Fruit fly (Drosophila melanogaster): ENCODE measurements around the gene Or1a.
A peak's percentile ranks its signal among the peaks of the same experiment; 100 is the strongest.

The Or1a gene

DNA sequence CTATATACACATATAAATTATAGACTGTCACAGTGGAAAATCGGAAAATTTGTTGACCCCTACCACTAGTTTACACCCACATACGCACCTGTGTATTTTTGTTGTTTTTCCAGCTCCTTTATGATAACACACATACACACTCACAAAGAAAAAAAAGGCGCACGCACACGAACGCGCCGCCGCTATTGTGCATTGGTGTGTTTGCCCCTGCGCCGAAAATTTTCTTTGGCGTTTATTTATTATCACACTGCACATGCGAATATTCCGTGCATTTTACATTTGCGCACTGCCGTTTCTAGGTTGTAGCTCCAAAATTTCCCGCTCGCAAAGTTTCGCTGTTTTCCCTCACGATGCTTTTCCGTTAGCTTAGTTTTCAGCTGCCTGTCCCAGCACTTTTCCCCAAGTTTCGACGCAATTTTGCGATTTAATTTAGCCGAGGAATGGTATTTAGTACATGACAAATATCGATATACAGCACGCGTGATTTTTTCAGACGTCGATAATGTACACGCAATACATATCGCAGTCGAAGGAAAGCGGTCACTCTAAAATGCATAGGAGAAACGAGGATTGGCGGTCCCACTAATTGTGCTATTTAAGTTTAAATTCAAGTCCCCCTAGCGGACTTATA is 35.7 kb upstream of the Or1a start, which contains the start of the genes CG3777 and ewg (continued):
- no peak for TF ChIP-seq CG33557 (GFP tag; optimal IDR thresholded peaks at IDR 0.05)
- TF ChIP-seq sens (GFP tag) = peak; percentile 86
- TF ChIP-seq hkb (optimal IDR thresholded peaks at IDR 0.05) = no peak
- TF ChIP-seq hkb (GFP tag; IDR thresholded peaks at IDR 0.05) = no peak
- TF ChIP-seq fd102C (GFP tag; optimal IDR thresholded peaks at IDR 0.05) = no peak
- TF ChIP-seq CG1529 (GFP tag; optimal IDR thresholded peaks at IDR 0.05) = no peak
- TF ChIP-seq salm (tag; optimal IDR thresholded peaks at IDR 0.05) = no peak
- TF ChIP-seq Dll (GFP tag; IDR thresholded peaks at IDR 0.05; ENCODE audit: partially characterized antibody) = peak; percentile 94
- peak; percentile 68 for TF ChIP-seq CG33213 (GFP tag; optimal IDR thresholded peaks at IDR 0.05)
- TF ChIP-seq CG4617 (GFP tag; optimal IDR thresholded peaks at IDR 0.05; ENCODE audit: borderline replicate concordance) = peak; percentile 55
- no peak for TF ChIP-seq CG8765 (GFP tag; IDR thresholded peaks at IDR 0.05)
- TF ChIP-seq CG32767 (GFP tag; IDR thresholded peaks at IDR 0.05) = no peak
- no peak for TF ChIP-seq Nf-YB (GFP tag; optimal IDR thresholded peaks at IDR 0.05)
- TF ChIP-seq CG12391 (tag; optimal IDR thresholded peaks at IDR 0.05) = peak; percentile 32
- TF ChIP-seq CG31224 (GFP tag; IDR thresholded peaks at IDR 0.05) = no peak
- TF ChIP-seq CG17829 (tag; optimal IDR thresholded peaks at IDR 0.05) = peak; percentile 28
- TF ChIP-seq da (GFP tag; optimal IDR thresholded peaks at IDR 0.05) = no peak
- TF ChIP-seq Rx (GFP tag; IDR thresholded peaks at IDR 0.05) = no peak
- TF ChIP-seq chn (GFP tag; optimal IDR thresholded peaks at IDR 0.05) = no peak
- TF ChIP-seq zen2 (GFP tag; IDR thresholded peaks at IDR 0.05; ENCODE audit: partially characterized antibody) = peak; percentile 97
- no peak for TF ChIP-seq lmd (GFP tag; IDR thresholded peaks at IDR 0.05)
- no peak for TF ChIP-seq fd64A (GFP tag; optimal IDR thresholded peaks at IDR 0.05)
- no peak for TF ChIP-seq cwo (GFP tag; optimal IDR thresholded peaks at IDR 0.05)
- no peak for TF ChIP-seq gsb (GFP tag; IDR thresholded peaks at IDR 0.05)
- peak; percentile 95 for TF ChIP-seq CG7963 (GFP tag; IDR thresholded peaks at IDR 0.05; ENCODE audit: partially characterized antibody)
- TF ChIP-seq Chrac-16 (GFP tag; optimal IDR thresholded peaks at IDR 0.05) = no peak
- TF ChIP-seq CG14710 (tag; optimal IDR thresholded peaks at IDR 0.05) = peak; percentile 69
- peak; percentile 79 for TF ChIP-seq Ets97D (GFP tag; optimal IDR thresholded peaks at IDR 0.05)
- peak; percentile 79 for TF ChIP-seq CG1603 (tag; optimal IDR thresholded peaks at IDR 0.05)
- TF ChIP-seq CG10431 (GFP tag; optimal IDR thresholded peaks at IDR 0.05) = peak; percentile 96
- TF ChIP-seq CG11085 (GFP tag; IDR thresholded peaks at IDR 0.05) = no peak
- no peak for TF ChIP-seq CG31388 (GFP tag; optimal IDR thresholded peaks at IDR 0.05)
- TF ChIP-seq Spps (tag; optimal IDR thresholded peaks at IDR 0.05) = no peak
- no peak for TF ChIP-seq CG11696 (GFP tag; IDR thresholded peaks at IDR 0.05)
- no peak for TF ChIP-seq gcm (GFP tag; optimal IDR thresholded peaks at IDR 0.05)
- TF ChIP-seq gro (GFP tag; optimal IDR thresholded peaks at IDR 0.05) = peak; percentile 22
- no peak for TF ChIP-seq CG15696 (tag; optimal IDR thresholded peaks at IDR 0.05)
- TF ChIP-seq CG10321 (GFP tag; IDR thresholded peaks at IDR 0.05) = no peak
- TF ChIP-seq CG1233 (GFP tag; optimal IDR thresholded peaks at IDR 0.05) = no peak
- TF ChIP-seq Meics (GFP tag; optimal IDR thresholded peaks at IDR 0.05) = peak; percentile 26
- TF ChIP-seq CG13287 (GFP tag; IDR thresholded peaks at IDR 0.05; ENCODE audit: partially characterized antibody) = peak; percentile 97
- no peak for TF ChIP-seq Blimp-1 (GFP tag; optimal IDR thresholded peaks at IDR 0.05)
- no peak for TF ChIP-seq Xrp1 (GFP tag; IDR thresholded peaks at IDR 0.05)
- TF ChIP-seq amos (GFP tag; IDR thresholded peaks at IDR 0.05; ENCODE audit: partially characterized antibody) = peak; percentile 99
- TF ChIP-seq nerfin-2 (GFP tag; IDR thresholded peaks at IDR 0.05; ENCODE audit: partially characterized antibody) = peak; percentile 93
- TF ChIP-seq ato (GFP tag; IDR thresholded peaks at IDR 0.05; ENCODE audit: partially characterized antibody) = peak; percentile 97
- peak; percentile 85 for TF ChIP-seq CG2129 (GFP tag; IDR thresholded peaks at IDR 0.05; ENCODE audit: partially characterized antibody)
- peak; percentile 65 for TF ChIP-seq CG15479 (GFP tag; optimal IDR thresholded peaks at IDR 0.05)
- TF ChIP-seq D19A (tag; optimal IDR thresholded peaks at IDR 0.05) = peak; percentile 13
- TF ChIP-seq Xbp1 (GFP tag; optimal IDR thresholded peaks at IDR 0.05) = peak; percentile 54
